Fruit fly (Drosophila melanogaster): ENCODE data around the gene CG42824.

The CG42824 gene

dm6 chr3R:17400102-17400501 is 6.2 kb downstream of the CG42824 start:
- TF ChIP-seq Vsx2 (GFP tag; optimal IDR thresholded peaks at IDR 0.05; ENCODE audit: partially characterized antibody): no peak
- no peak for TF ChIP-seq psq (GFP tag; optimal IDR thresholded peaks at IDR 0.05)
- TF ChIP-seq Hr83 (GFP tag; optimal IDR thresholded peaks at IDR 0.05; ENCODE audit: poor library complexity, severe bottlenecking): no peak
- TF ChIP-seq Hnf4 (GFP tag; optimal IDR thresholded peaks at IDR 0.05): no peak
- TF ChIP-seq Dif (GFP tag; optimal IDR thresholded peaks at IDR 0.05; ENCODE audit: partially characterized antibody): no peak
- no peak for TF ChIP-seq CG9705 (GFP tag; optimal IDR thresholded peaks at IDR 0.05)
- TF ChIP-seq usp (GFP tag; optimal IDR thresholded peaks at IDR 0.05): no peak
- TF ChIP-seq Jra (GFP tag; optimal IDR thresholded peaks at IDR 0.05): no peak

- TF ChIP-seq OdsH (GFP tag; optimal IDR thresholded peaks at IDR 0.05) (peak; percentile 4), jim (GFP tag; optimal IDR thresholded peaks at IDR 0.05) (no peak), Sp1 (GFP tag; optimal IDR thresholded peaks at IDR 0.05) (peak; percentile 34), ey (GFP tag; optimal IDR thresholded peaks at IDR 0.05) (peak; percentile 32), dsf (GFP tag; optimal IDR thresholded peaks at IDR 0.05; ENCODE audit: borderline replicate concordance) (no peak), br (GFP tag; optimal IDR thresholded peaks at IDR 0.05) (peak; percentile 5), fru (GFP tag; optimal IDR thresholded peaks at IDR 0.05) (peak; percentile 39), lola (GFP tag; optimal IDR thresholded peaks at IDR 0.05) (no peak), sv (GFP tag; optimal IDR thresholded peaks at IDR 0.05) (no peak), h (GFP tag; optimal IDR thresholded peaks at IDR 0.05) (no peak), Dfd (GFP tag; optimal IDR thresholded peaks at IDR 0.05) (peak; percentile 0), dmrt93B (GFP tag; optimal IDR thresholded peaks at IDR 0.05) (peak; percentile 37), Jra (GFP tag; optimal IDR thresholded peaks at IDR 0.05) (peak; percentile 42), N (GFP tag; optimal IDR thresholded peaks at IDR 0.05) (no peak), Dif (GFP tag; optimal IDR thresholded peaks at IDR 0.05; ENCODE audit: partially characterized antibody) (no peak), pan (optimal IDR thresholded peaks at IDR 0.05) (peak; percentile 79), HLH106 (tag; optimal IDR thresholded peaks at IDR 0.05) (peak; percentile 15), Hr83 (GFP tag; optimal IDR thresholded peaks at IDR 0.05; ENCODE audit: poor library complexity, severe bottlenecking) (peak; percentile 66), rgr (GFP tag; optimal IDR thresholded peaks at IDR 0.05) (peak; percentile 32), Rel (GFP tag; optimal IDR thresholded peaks at IDR 0.05) (no peak), Rel (tag; optimal IDR thresholded peaks at IDR 0.05) (peak; percentile 34), foxo (GFP tag; optimal IDR thresholded peaks at IDR 0.05) (peak in 1 of 2 experiments; percentile 48), tai (GFP tag; optimal IDR thresholded peaks at IDR 0.05) (peak; percentile 19), woc (GFP tag; optimal IDR thresholded peaks at IDR 0.05) (peak; percentile 70), CG32264 (GFP tag; optimal IDR thresholded peaks at IDR 0.05) (no peak), Hr78 (GFP tag; optimal IDR thresholded peaks at IDR 0.05) (no peak), brk (GFP tag; optimal IDR thresholded peaks at IDR 0.05) (no peak), psq (GFP tag; optimal IDR thresholded peaks at IDR 0.05) (peak; percentile 43), CrebA (GFP tag; optimal IDR thresholded peaks at IDR 0.05; ENCODE audit: borderline replicate concordance) (no peak)
Measured at dm6 chr3R:17394318-17395188, 11.8 kb downstream of the CG42824 start, which contains the start of gene CREG. CREG (minus strand) TSS chr3R:17394640.

dm6 chr3R:17391313-17391845 is 14.9 kb downstream of the CG42824 start, which contains the start of the genes Brf and sds22:
Brf (minus strand) TSS chr3R:17391337.
sds22 (plus strand) TSS chr3R:17391594.
- TF ChIP-seq Hr78 (GFP tag; optimal IDR thresholded peaks at IDR 0.05) (no peak), pan (optimal IDR thresholded peaks at IDR 0.05) (no peak), psq (GFP tag; optimal IDR thresholded peaks at IDR 0.05) (peak; percentile 94), OdsH (GFP tag; optimal IDR thresholded peaks at IDR 0.05) (peak; percentile 95), lola (GFP tag; optimal IDR thresholded peaks at IDR 0.05) (no peak), Mio (GFP tag; optimal IDR thresholded peaks at IDR 0.05) (peak; percentile 76), Myc (optimal IDR thresholded peaks at IDR 0.05) (peak; percentile 47), rgr (GFP tag; optimal IDR thresholded peaks at IDR 0.05) (peak; percentile 97), Vsx2 (GFP tag; optimal IDR thresholded peaks at IDR 0.05; ENCODE audit: partially characterized antibody) (no peak), sage (GFP tag; optimal IDR thresholded peaks at IDR 0.05) (peak; percentile 89), Abd-B (GFP tag; optimal IDR thresholded peaks at IDR 0.05) (no peak), dl (GFP tag; optimal IDR thresholded peaks at IDR 0.05; ENCODE audit: insufficient read depth in 1 of 2, partially characterized antibody in 2 of 2) (no peak), fru (GFP tag; optimal IDR thresholded peaks at IDR 0.05) (peak; percentile 95), Hnf4 (GFP tag; optimal IDR thresholded peaks at IDR 0.05) (peak; percentile 97), usp (GFP tag; optimal IDR thresholded peaks at IDR 0.05) (no peak), N (GFP tag; optimal IDR thresholded peaks at IDR 0.05) (no peak), sv (GFP tag; optimal IDR thresholded peaks at IDR 0.05) (peak; percentile 97), br (GFP tag; optimal IDR thresholded peaks at IDR 0.05) (peak; percentile 95), Jra (GFP tag; optimal IDR thresholded peaks at IDR 0.05) (peak; percentile 94), Rel (GFP tag; optimal IDR thresholded peaks at IDR 0.05) (peak; percentile 18), Rel (tag; optimal IDR thresholded peaks at IDR 0.05) (peak; percentile 79), CG32264 (GFP tag; optimal IDR thresholded peaks at IDR 0.05) (peak; percentile 92), tai (GFP tag; optimal IDR thresholded peaks at IDR 0.05) (peak; percentile 97), Hr83 (GFP tag; optimal IDR thresholded peaks at IDR 0.05; ENCODE audit: poor library complexity, severe bottlenecking) (peak; percentile 60), dmrt93B (GFP tag; optimal IDR thresholded peaks at IDR 0.05) (peak; percentile 93), woc (GFP tag; optimal IDR thresholded peaks at IDR 0.05) (peak; percentile 98), foxo (GFP tag; optimal IDR thresholded peaks at IDR 0.05) (peak; percentile 45 to 97), CrebA (GFP tag; optimal IDR thresholded peaks at IDR 0.05; ENCODE audit: borderline replicate concordance) (no peak), Dfd (GFP tag; optimal IDR thresholded peaks at IDR 0.05) (peak; percentile 79), Sp1 (GFP tag; optimal IDR thresholded peaks at IDR 0.05) (peak; percentile 95), Dif (GFP tag; optimal IDR thresholded peaks at IDR 0.05; ENCODE audit: partially characterized antibody) (no peak), jim (GFP tag; optimal IDR thresholded peaks at IDR 0.05) (peak; percentile 8), CG9705 (GFP tag; optimal IDR thresholded peaks at IDR 0.05) (peak; percentile 95), HLH106 (tag; optimal IDR thresholded peaks at IDR 0.05) (peak; percentile 97), dsf (GFP tag; optimal IDR thresholded peaks at IDR 0.05; ENCODE audit: borderline replicate concordance) (peak; percentile 91)
